Worm (Caenorhabditis elegans): Measurements from ENCODE around the gene old-2.

Gene old-2

DNA sequence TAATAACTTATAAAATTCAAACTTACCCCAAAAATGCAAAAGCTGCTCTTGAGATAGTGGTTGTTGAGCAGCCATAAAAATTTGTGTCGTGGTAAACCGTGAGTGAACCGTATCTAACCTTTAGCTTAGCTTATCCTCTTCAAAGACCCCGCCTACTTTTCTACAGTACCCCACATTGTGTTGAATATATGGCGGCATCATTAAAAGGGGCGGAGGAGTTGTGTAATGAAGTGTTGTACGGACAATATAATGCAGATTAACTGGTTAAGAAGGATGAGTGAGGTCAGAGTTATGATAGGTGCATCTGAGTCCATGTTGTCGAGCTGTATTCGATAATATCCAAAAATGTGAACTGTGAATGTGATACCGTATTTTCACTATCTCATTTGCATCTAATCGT, 21.5 kb downstream of the old-2 start, which contains the start of gene eyg-1:
Gene eyg-1 (minus strand): TSS at position 101 of the 400 bp plus-strand sequence.
- TF ChIP-seq ceh-58 (GFP tag; IDR thresholded peaks at IDR 0.05): no peak
- no peak for TF ChIP-seq egl-18 (GFP tag; IDR thresholded peaks at IDR 0.05)
- TF ChIP-seq madf-3 (GFP tag; IDR thresholded peaks at IDR 0.05): no peak
- TF ChIP-seq fkh-3 (tag; optimal IDR thresholded peaks at IDR 0.05): no peak
- no peak for TF ChIP-seq nhr-120 (GFP tag; IDR thresholded peaks at IDR 0.05)
- TF ChIP-seq attf-6 (GFP tag; IDR thresholded peaks at IDR 0.05): no peak
- no peak for TF ChIP-seq ekl-4 (GFP tag; IDR thresholded peaks at IDR 0.05)

DNA sequence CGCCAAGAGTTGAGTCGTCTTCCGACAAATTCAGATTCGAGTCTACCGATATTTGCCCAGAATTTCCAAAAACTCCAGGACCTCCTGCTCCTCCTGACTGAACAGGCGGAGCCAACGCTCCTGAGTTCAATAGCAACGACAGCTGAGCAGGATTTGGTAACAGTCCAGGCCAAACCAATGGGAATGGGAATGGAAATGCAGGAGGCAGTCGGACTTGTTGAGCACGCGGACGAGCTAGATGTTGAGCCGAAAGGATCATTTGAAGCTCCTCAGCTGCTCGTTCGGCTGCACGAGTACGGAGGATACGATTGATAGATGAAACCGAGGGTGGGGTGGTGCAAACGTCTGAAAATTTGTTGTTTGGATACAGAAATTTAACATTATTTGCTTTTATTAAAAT, 22.5 kb downstream of the old-2 start:
- TF ChIP-seq zfh-2 (GFP tag; conservative IDR thresholded peaks at IDR 0.05): 0 out of 2 replicates have a peak, but pooled peaks have one; percentile 16
- no peak for TF ChIP-seq F55B11.4 (tag; optimal IDR thresholded peaks at IDR 0.05; ENCODE audit: borderline replicate concordance, insufficient read depth)

DNA sequence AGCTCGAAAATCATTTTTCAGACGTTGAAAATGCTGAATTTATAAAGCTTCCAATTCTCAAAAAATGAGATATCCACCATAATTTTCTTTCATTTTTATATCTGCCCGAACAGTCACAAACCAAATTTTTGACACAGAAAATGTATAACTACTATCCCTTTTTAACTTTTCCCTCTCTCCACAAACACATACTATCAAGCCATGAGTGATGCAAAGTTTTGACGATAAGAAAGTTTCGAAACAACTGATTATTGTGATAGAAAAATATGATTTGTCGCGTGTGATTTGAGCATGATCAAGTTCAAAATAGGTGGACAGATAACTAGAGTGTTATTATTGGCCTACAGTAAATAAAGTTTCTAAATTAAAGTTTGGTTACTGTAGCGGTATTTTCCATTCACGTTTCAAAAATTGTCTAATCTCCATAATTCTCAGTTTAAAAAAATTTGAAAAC, 41.9 kb downstream of the old-2 start, which contains the start of gene cyp-13A8:
Gene cyp-13A8 (minus strand): TSS at position 51 of the 454 bp plus-strand sequence.
- TF ChIP-seq cebp-1 (GFP tag; IDR thresholded peaks at IDR 0.05) (no peak), cebp-1 (tag; optimal IDR thresholded peaks at IDR 0.05) (peak; percentile 60), akir-1 (GFP tag; optimal IDR thresholded peaks at IDR 0.05) (no peak), xnd-1 (tag; optimal IDR thresholded peaks at IDR 0.05) (no peak), nhr-80 (tag; optimal IDR thresholded peaks at IDR 0.05) (peak; percentile 77), tlf-1 (GFP tag; optimal IDR thresholded peaks at IDR 0.05) (no peak), rec-8 (tag; optimal IDR thresholded peaks at IDR 0.05) (no peak), ceh-91 (GFP tag; IDR thresholded peaks at IDR 0.05) (no peak), F10E7.11 (tag; optimal IDR thresholded peaks at IDR 0.05) (no peak)

DNA sequence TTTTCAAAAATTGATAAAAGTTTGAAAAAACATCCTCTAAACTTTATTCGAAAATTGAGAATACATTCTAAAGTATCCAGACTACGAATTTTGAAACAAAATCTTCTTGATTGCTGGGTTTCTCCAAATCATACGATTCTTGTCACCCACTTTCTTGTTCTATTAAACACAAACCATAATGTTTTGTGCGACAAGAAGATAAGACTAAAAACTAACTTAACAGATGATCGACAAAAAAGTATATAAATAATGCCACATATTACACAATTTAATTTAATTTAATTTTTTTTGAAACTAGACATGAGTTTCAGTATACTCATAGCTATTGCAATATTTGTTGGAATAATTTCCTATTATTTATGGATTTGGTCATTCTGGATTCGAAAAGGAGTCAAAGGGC, 46.1 kb downstream of the old-2 start, which contains the start of gene cyp-13A7:
Gene cyp-13A7 (plus strand): TSS at position 301 of the 400 bp plus-strand sequence.
- TF ChIP-seq Y53G8AR.9 (GFP tag; conservative IDR thresholded peaks at IDR 0.05) (no peak), ztf-3 (GFP tag; optimal IDR thresholded peaks at IDR 0.05) (no peak), zim-3 (tag; optimal IDR thresholded peaks at IDR 0.05) (no peak), lin-35 (GFP tag; optimal IDR thresholded peaks at IDR 0.05) (no peak), ets-4 (GFP tag; optimal IDR thresholded peaks at IDR 0.05) (no peak), him-1 (tag; optimal IDR thresholded peaks at IDR 0.05) (no peak), bed-1 (GFP tag; IDR thresholded peaks at IDR 0.05) (no peak), attf-6 (GFP tag; IDR thresholded peaks at IDR 0.05) (no peak)

DNA sequence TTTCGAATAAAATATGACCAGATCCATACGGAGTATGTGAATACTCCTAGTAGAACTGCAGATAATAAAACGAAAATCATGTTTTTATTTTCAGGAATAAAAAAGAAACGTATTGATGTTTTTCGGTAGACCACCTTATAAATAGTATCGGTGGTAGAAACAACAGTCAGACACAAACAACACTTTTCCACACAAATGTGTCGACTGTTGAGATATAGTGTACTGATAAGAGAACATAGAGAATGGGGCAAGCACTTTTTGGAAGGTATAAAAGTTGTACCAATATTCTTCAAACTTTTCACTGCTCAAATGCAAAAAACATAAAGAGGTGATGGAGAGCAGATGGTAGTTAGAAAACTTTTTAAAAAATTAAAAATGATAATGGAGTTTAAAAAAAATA, 46.8 kb downstream of the old-2 start, which contains the start of gene cyp-13A6:
Gene cyp-13A6 (minus strand): TSS at position 180 of the 400 bp plus-strand sequence.
- TF ChIP-seq Y53F4B.3 (GFP tag; IDR thresholded peaks at IDR 0.05): no peak
- no peak for TF ChIP-seq snpc-4 (GFP tag; optimal IDR thresholded peaks at IDR 0.05)
- TF ChIP-seq snpc-4 (tag; optimal IDR thresholded peaks at IDR 0.05): no peak
- peak; percentile 43 for TF ChIP-seq nhr-80 (tag; optimal IDR thresholded peaks at IDR 0.05)
- TF ChIP-seq ceh-100 (GFP tag; IDR thresholded peaks at IDR 0.05): no peak

DNA sequence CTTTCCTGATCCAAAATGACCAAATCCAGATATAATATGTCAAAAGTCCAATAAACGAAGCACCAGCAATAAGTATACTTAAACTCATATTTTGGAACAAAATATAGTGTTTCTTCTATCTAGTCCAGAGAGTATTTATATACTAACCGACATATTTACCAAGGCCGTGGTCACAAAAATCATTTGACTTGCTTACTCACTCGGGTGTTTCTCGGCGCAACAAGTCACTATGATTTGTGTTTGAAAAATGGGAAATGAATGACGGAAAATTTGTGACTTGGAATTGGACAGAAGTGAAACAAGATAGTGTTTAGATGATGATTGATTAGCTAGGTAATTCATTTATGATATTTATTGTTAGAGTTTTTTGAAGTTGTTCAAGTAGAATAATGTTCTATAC, 49.1 kb downstream of the old-2 start, which contains the start of gene cyp-13A5:
Gene cyp-13A5 (minus strand): TSS at position 112 of the 400 bp plus-strand sequence.
- no peak for TF ChIP-seq bed-2 (GFP tag; IDR thresholded peaks at IDR 0.05)
- no peak for TF ChIP-seq cebp-1 (GFP tag; IDR thresholded peaks at IDR 0.05)
- TF ChIP-seq cebp-1 (tag; optimal IDR thresholded peaks at IDR 0.05): peak; percentile 19
- no peak for TF ChIP-seq C17E4.6 (GFP tag; IDR thresholded peaks at IDR 0.05)
- TF ChIP-seq hrde-1 (tag; optimal IDR thresholded peaks at IDR 0.05; ENCODE audit: borderline replicate concordance): no peak
- no peak for TF ChIP-seq ceh-79 (tag; optimal IDR thresholded peaks at IDR 0.05)
- peak; percentile 85 for TF ChIP-seq nhr-80 (tag; optimal IDR thresholded peaks at IDR 0.05)

Measured in whole organism, young adult.